Fruit fly (Drosophila melanogaster) whole organism, embryonic: Measurements from ENCODE around the gene beta4GalT7.
A peak's percentile ranks its signal among the peaks of the same experiment; 100 is the strongest.

Experiments used
- Bgb ChIP-seq: fragments of 200-800 bp; sonication (Bioruptor generic); IDR thresholded peaks from 2 replicates; pipeline ENCODE4 v1.3.6; 2022; ENCODE audit warnings: missing biosample characterization, missing genetic modification characterization; ENCODE audit not compliant: partially characterized antibody
- CG10147 ChIP-seq: fragments of 200-800 bp; sonication (Bioruptor generic); optimal IDR thresholded peaks from 2 replicates; lab custom pipeline; 2019; ENCODE audit warnings: missing biosample characterization, mild to moderate bottlenecking, missing genetic modification characterization, moderate library complexity
- CG10209 ChIP-seq: fragments of 200-800 bp; sonication (Bioruptor generic); optimal IDR thresholded peaks from 3 replicates; lab custom pipeline; 2017; ENCODE audit warnings: missing biosample characterization, mild to moderate bottlenecking, missing genetic modification characterization, missing genetic modification reagents
- CG10959 ChIP-seq: fragments of 200-800 bp; sonication (Bioruptor generic); IDR thresholded peaks from 2 replicates; pipeline ENCODE4 v1.3.6; 2022; ENCODE audit warnings: missing biosample characterization, missing genetic modification characterization
- CG12942 ChIP-seq: fragments of 200-800 bp; sonication (Bioruptor generic); optimal IDR thresholded peaks from 3 replicates; lab custom pipeline; 2016; ENCODE audit warnings: missing biosample characterization, missing genetic modification characterization
- CG14441 ChIP-seq: fragments of 200-800 bp; sonication (Bioruptor generic); IDR thresholded peaks from 2 replicates; pipeline ENCODE4 v1.3.6; 2022; ENCODE audit warnings: missing biosample characterization, missing genetic modification characterization
- CG1647 ChIP-seq: fragments of 200-800 bp; sonication (Bioruptor generic); optimal IDR thresholded peaks from 3 replicates; lab custom pipeline; 2016; ENCODE audit warnings: missing biosample characterization, missing genetic modification characterization
- CG16815 ChIP-seq: fragments of 200-800 bp; sonication (Bioruptor generic); optimal IDR thresholded peaks from 3 replicates; lab custom pipeline; 2017; ENCODE audit warnings: missing biosample characterization, mild to moderate bottlenecking, missing genetic modification characterization
- CG18599 ChIP-seq: fragments of 200-800 bp; sonication (Bioruptor generic); optimal IDR thresholded peaks from 3 replicates; lab custom pipeline; 2017; ENCODE audit warnings: missing biosample characterization, missing genetic modification characterization, mild to moderate bottlenecking, moderate library complexity, missing genetic modification reagents
- CG18619 ChIP-seq: fragments of 200-800 bp; sonication (Bioruptor generic); optimal IDR thresholded peaks from 3 replicates; lab custom pipeline; 2017; ENCODE audit warnings: missing biosample characterization, mild to moderate bottlenecking, missing genetic modification characterization
- CG30020 ChIP-seq: fragments of 200-800 bp; optimal IDR thresholded peaks from 2 replicates; lab custom pipeline; 2019; ENCODE audit warnings: missing biosample characterization, mild to moderate bottlenecking, missing genetic modification characterization, moderate library complexity
- CG30431 ChIP-seq: fragments of 200-800 bp; sonication (Bioruptor generic); optimal IDR thresholded peaks from 2 replicates; lab custom pipeline; 2017; ENCODE audit warnings: missing biosample characterization, missing genetic modification characterization
- CG4854 ChIP-seq: fragments of 200-800 bp; sonication (Bioruptor generic); optimal IDR thresholded peaks from 2 replicates; lab custom pipeline; 2016; ENCODE audit warnings: missing biosample characterization, missing genetic modification characterization, inconsistent platforms
- CG5245 ChIP-seq: fragments of 200-800 bp; sonication (Bioruptor generic); optimal IDR thresholded peaks from 3 replicates; lab custom pipeline; 2016; ENCODE audit warnings: missing biosample characterization, missing genetic modification characterization
- CG6654 ChIP-seq: fragments of 200-800 bp; sonication (Bioruptor generic); optimal IDR thresholded peaks from 2 replicates; lab custom pipeline; 2017; ENCODE audit warnings: missing biosample characterization, mild to moderate bottlenecking, missing genetic modification characterization
- Eip74EF ChIP-seq, 2 experiments: fragments of 200-800 bp in 1 of 2; fragments of >200 bp in 1 of 2; sonication (Bioruptor generic) in 1 of 2; optimal IDR thresholded peaks; 2 replicates each; lab custom pipeline; 2017 to 2019; ENCODE audit warnings: missing biosample characterization in 2 of 2, missing genetic modification characterization in 2 of 2, mild to moderate bottlenecking in 1 of 2, moderate library complexity in 1 of 2
- HLH4C ChIP-seq: fragments of 200-800 bp; sonication (Bioruptor generic); IDR thresholded peaks from 3 replicates; pipeline ENCODE4 v1.3.6; 2022; ENCODE audit warnings: missing biosample characterization, missing genetic modification characterization; ENCODE audit not compliant: partially characterized antibody
- HmgD ChIP-seq: fragments of 200-800 bp; sonication (Bioruptor generic); optimal IDR thresholded peaks from 3 replicates; lab custom pipeline; 2016; ENCODE audit warnings: missing biosample characterization, missing genetic modification characterization
- Hmr ChIP-seq: fragments of 200-800 bp; sonication (Bioruptor generic); optimal IDR thresholded peaks from 3 replicates; lab custom pipeline; 2017; ENCODE audit warnings: mild to moderate bottlenecking, missing biosample characterization, missing genetic modification reagents, missing genetic modification characterization
- Hr3 ChIP-seq: fragments of 200-800 bp; sonication (Bioruptor generic); optimal IDR thresholded peaks from 3 replicates; lab custom pipeline; 2016; ENCODE audit warnings: missing biosample characterization, missing genetic modification characterization
- Hr51 ChIP-seq, 2 experiments: fragments of 200-800 bp; sonication (Bioruptor generic); optimal IDR thresholded peaks; 2 replicates in 1 of 2; 3 replicates in 1 of 2; lab custom pipeline; 2016 to 2018; ENCODE audit warnings: missing biosample characterization in 2 of 2, missing genetic modification characterization in 2 of 2, mild to moderate bottlenecking in 1 of 2, moderate library complexity in 1 of 2
- Hsf ChIP-seq: fragments of 200-800 bp; sonication (Bioruptor generic); optimal IDR thresholded peaks from 3 replicates; lab custom pipeline; 2016; ENCODE audit warnings: missing biosample characterization, missing genetic modification characterization
- MESR4 ChIP-seq: fragments of 200-800 bp; sonication (Bioruptor generic); optimal IDR thresholded peaks from 2 replicates; lab custom pipeline; 2018; ENCODE audit warnings: missing biosample characterization, mild to moderate bottlenecking, missing genetic modification characterization, moderate library complexity
- Oli ChIP-seq: fragments of 200-800 bp; sonication (Bioruptor generic); optimal IDR thresholded peaks from 2 replicates; lab custom pipeline; 2018; ENCODE audit warnings: missing biosample characterization, mild to moderate bottlenecking, missing genetic modification characterization, moderate library complexity
- PHDP ChIP-seq: fragments of 200-800 bp; sonication (Bioruptor generic); optimal IDR thresholded peaks from 3 replicates; lab custom pipeline; 2018; ENCODE audit warnings: missing biosample characterization, mild to moderate bottlenecking, missing genetic modification characterization, moderate library complexity
- Pdp1 ChIP-seq, 2 experiments: fragments of 200-800 bp; sonication (Bioruptor generic); optimal IDR thresholded peaks; 3 replicates each; lab custom pipeline; 2016; ENCODE audit warnings: missing biosample characterization in 2 of 2, missing genetic modification characterization in 2 of 2, mild to moderate bottlenecking in 1 of 2, moderate library complexity in 1 of 2
- Rx ChIP-seq: fragments of 200-800 bp; sonication (Bioruptor generic); IDR thresholded peaks from 2 replicates; pipeline ENCODE4 v1.3.6; 2022; ENCODE audit warnings: missing biosample characterization, missing genetic modification characterization
- Sry-δ ChIP-seq: fragments of 200-800 bp; sonication (Bioruptor generic); optimal IDR thresholded peaks from 2 replicates; lab custom pipeline; 2016; ENCODE audit warnings: missing biosample characterization, missing genetic modification characterization
- TFAM ChIP-seq: fragments of 200-800 bp; sonication (Bioruptor generic); optimal IDR thresholded peaks from 2 replicates; lab custom pipeline; 2017; ENCODE audit warnings: missing biosample characterization, missing genetic modification characterization, inconsistent platforms
- bowl ChIP-seq: fragments of 200-800 bp; sonication (Bioruptor generic); IDR thresholded peaks from 2 replicates; pipeline ENCODE4 v1.3.6; 2022; ENCODE audit warnings: missing biosample characterization, missing genetic modification characterization
- caup ChIP-seq: fragments of 200-800 bp; sonication (Bioruptor generic); optimal IDR thresholded peaks from 3 replicates; lab custom pipeline; 2017; ENCODE audit warnings: missing biosample characterization, mild to moderate bottlenecking, missing genetic modification characterization, moderate library complexity; ENCODE audit not compliant: severe bottlenecking
- croc ChIP-seq: fragments of 200-800 bp; sonication (Bioruptor generic); conservative IDR thresholded peaks from 3 replicates; pipeline ENCODE4 v1.3.6; 2022; ENCODE audit warnings: missing biosample characterization, missing genetic modification characterization
- da ChIP-seq: fragments of 200-800 bp; sonication (Bioruptor generic); optimal IDR thresholded peaks from 2 replicates; lab custom pipeline; 2016; ENCODE audit warnings: missing biosample characterization, missing genetic modification characterization
- eyg ChIP-seq: fragments of 200-800 bp; sonication (Bioruptor generic); optimal IDR thresholded peaks from 3 replicates; lab custom pipeline; 2016; ENCODE audit warnings: missing biosample characterization, missing genetic modification characterization
- fd64A ChIP-seq: fragments of 200-800 bp; sonication (Bioruptor generic); optimal IDR thresholded peaks from 3 replicates; lab custom pipeline; 2018; ENCODE audit warnings: missing biosample characterization, mild to moderate bottlenecking, missing genetic modification characterization
- gfzf ChIP-seq: fragments of 200-800 bp; sonication (Bioruptor generic); optimal IDR thresholded peaks from 2 replicates; lab custom pipeline; 2016; ENCODE audit warnings: missing biosample characterization, mild to moderate bottlenecking, missing genetic modification characterization, moderate library complexity
- lmd ChIP-seq: fragments of 200-800 bp; sonication (Bioruptor generic); IDR thresholded peaks from 2 replicates; pipeline ENCODE4 v1.3.6; 2022; ENCODE audit warnings: missing biosample characterization, missing genetic modification characterization
- lola ChIP-seq, 3 experiments: fragments of >200 bp in 2 of 3; fragments of 200-800 bp in 1 of 3; sonication (Bioruptor generic) in 1 of 3; optimal IDR thresholded peaks; 2 replicates each; lab custom pipeline; 2017 to 2019; ENCODE audit warnings: missing biosample characterization in 3 of 3, missing genetic modification characterization in 3 of 3, mild to moderate bottlenecking in 1 of 3, moderate library complexity in 1 of 3
- nerfin-2 ChIP-seq: fragments of 200-800 bp; sonication (Bioruptor generic); IDR thresholded peaks from 2 replicates; pipeline ENCODE4 v1.3.6; 2022; ENCODE audit warnings: missing biosample characterization, missing genetic modification characterization; ENCODE audit not compliant: partially characterized antibody
- pan ChIP-seq, 4 experiments: fragments of >200 bp in 3 of 4; fragments of 200-800 bp in 1 of 4; sonication (Bioruptor generic) in 1 of 4; optimal IDR thresholded peaks in 3 of 4; IDR thresholded peaks in 1 of 4; 2 replicates each; pipeline versions ENCODE4 v1.3.6 to Lab custom; 2017 to 2022; ENCODE audit warnings: missing biosample characterization in 2 of 4, missing genetic modification characterization in 2 of 4, mixed read lengths in 1 of 4
- pho ChIP-seq: fragments of 200-800 bp; sonication (Bioruptor generic); optimal IDR thresholded peaks from 2 replicates; lab custom pipeline; 2016; ENCODE audit warnings: missing biosample characterization, missing genetic modification characterization
- sc ChIP-seq, 3 experiments: fragments of >200 bp in 2 of 3; fragments of 200-800 bp in 1 of 3; sonication (Bioruptor generic) in 1 of 3; optimal IDR thresholded peaks; 2 replicates in 2 of 3; 3 replicates in 1 of 3; lab custom pipeline; 2017; ENCODE audit warnings: mild to moderate bottlenecking in 1 of 3, missing biosample characterization in 1 of 3, missing genetic modification characterization in 1 of 3, missing genetic modification reagents in 1 of 3
- sim ChIP-seq: fragments of 200-800 bp; sonication (Bioruptor generic); IDR thresholded peaks from 2 replicates; pipeline ENCODE4 v1.3.6; 2022; ENCODE audit warnings: missing biosample characterization, missing genetic modification characterization
- stwl ChIP-seq: fragments of 200-800 bp; sonication (Bioruptor generic); optimal IDR thresholded peaks from 3 replicates; lab custom pipeline; 2018; ENCODE audit warnings: missing biosample characterization, mild to moderate bottlenecking, missing genetic modification characterization, moderate library complexity
- tap ChIP-seq: fragments of 200-800 bp; optimal IDR thresholded peaks from 3 replicates; lab custom pipeline; 2019; ENCODE audit warnings: missing biosample characterization, mild to moderate bottlenecking, missing genetic modification characterization, moderate library complexity
- vvl ChIP-seq: fragments of 200-800 bp; sonication (Bioruptor generic); IDR thresholded peaks from 2 replicates; pipeline ENCODE4 v1.3.6; 2022; ENCODE audit warnings: missing biosample characterization, missing genetic modification characterization
- yki ChIP-seq: fragments of >200 bp; optimal IDR thresholded peaks from 3 replicates; lab custom pipeline; 2018
- z ChIP-seq: fragments of 200-800 bp; sonication (Bioruptor generic); IDR thresholded peaks from 3 replicates; pipeline ENCODE4 v1.3.6; 2022; ENCODE audit warnings: missing biosample characterization, missing genetic modification characterization

Gene beta4GalT7

dm6 chr3R:25004763-25005162 is 18.3 kb upstream of the beta4GalT7 start (continued):
- TF ChIP-seq nerfin-2 (GFP tag; lab: Robert Waterston, UW) (no peak), gfzf (GFP tag; lab: Kevin White, UChicago) (no peak), pho (GFP tag; lab: Kevin White, UChicago) (peak; percentile 14), Rx (GFP tag; lab: Robert Waterston, UW) (peak; percentile 63), eyg (GFP tag; lab: Kevin White, UChicago) (no peak), CG12942 (GFP tag; lab: Kevin White, UChicago) (peak; percentile 44), CG6654 (no peak), lola (GFP tag; optimal IDR thresholded peaks at IDR 0.05; lab: Kevin White, UChicago) (peak in 1 of 3 experiments; percentile 28), bowl (GFP tag; lab: Robert Waterston, UW) (no peak), Hr51 (GFP tag; optimal IDR thresholded peaks at IDR 0.05; lab: Kevin White, UChicago) (peak; percentile 20 to 70), CG18619 (GFP tag; lab: Kevin White, UChicago) (peak; percentile 8), Eip74EF (GFP tag; optimal IDR thresholded peaks at IDR 0.05; lab: Kevin White, UChicago) (peak in 1 of 2 experiments; percentile 38), CG4854 (GFP tag; lab: Kevin White, UChicago) (no peak), Pdp1 (GFP tag; optimal IDR thresholded peaks at IDR 0.05; lab: Kevin White, UChicago) (peak in 1 of 2 experiments; percentile 50), yki (lab: Kevin White, UChicago) (no peak), CG30431 (GFP tag; lab: Kevin White, UChicago) (peak; percentile 39), Sry-δ (GFP tag; lab: Kevin White, UChicago) (no peak), tap (tag; lab: Kevin White, UChicago) (peak; percentile 45), CG16815 (GFP tag; lab: Kevin White, UChicago) (no peak), Bgb (GFP tag; lab: Robert Waterston, UW) (no peak), pan (optimal IDR thresholded peaks at IDR 0.05; lab: Kevin White, UChicago) (no peak), pan (GFP tag; optimal IDR thresholded peaks at IDR 0.05 in 1 of 2, IDR thresholded peaks at IDR 0.05 in 1 of 2) (peak in 1 of 2 experiments; percentile 66), HLH4C (GFP tag; lab: Robert Waterston, UW) (no peak), fd64A (GFP tag; lab: Kevin White, UChicago) (no peak), TFAM (GFP tag; lab: Kevin White, UChicago) (no peak), MESR4 (GFP tag; lab: Kevin White, UChicago) (no peak), CG1647 (GFP tag; lab: Kevin White, UChicago) (peak; percentile 30), caup (GFP tag; lab: Kevin White, UChicago) (peak; percentile 32), PHDP (tag; lab: Kevin White, UChicago) (no peak), CG10959 (no peak), croc (GFP tag; lab: Robert Waterston, UW) (0 out of 3 replicates have a peak, but pooled peaks have one; percentile 23), stwl (tag; lab: Kevin White, UChicago) (no peak), sc (optimal IDR thresholded peaks at IDR 0.05; lab: Kevin White, UChicago) (no peak), sc (GFP tag; optimal IDR thresholded peaks at IDR 0.05; lab: Kevin White, UChicago) (peak; percentile 18), HmgD (GFP tag; lab: Kevin White, UChicago) (no peak), CG10209 (GFP tag; lab: Kevin White, UChicago) (peak; percentile 47), CG30020 (tag; lab: Kevin White, UChicago) (no peak), vvl (GFP tag; lab: Robert Waterston, UW) (peak; percentile 51), da (GFP tag; lab: Kevin White, UChicago) (no peak), lmd (GFP tag; lab: Robert Waterston, UW) (peak; percentile 76), z (GFP tag; lab: Robert Waterston, UW) (no peak), Hr3 (peak; percentile 39), sim (GFP tag; lab: Robert Waterston, UW) (0 out of 2 replicates have a peak, but pooled peaks have one; percentile 26), Hmr (GFP tag; lab: Kevin White, UChicago) (no peak), CG10147 (no peak), CG5245 (GFP tag; lab: Kevin White, UChicago) (peak; percentile 54), Oli (tag; lab: Kevin White, UChicago) (peak; percentile 69), CG14441 (GFP tag; lab: Robert Waterston, UW) (peak; percentile 85), Hsf (peak; percentile 51), CG18599 (peak; percentile 43)
